Fruit fly (Drosophila melanogaster): Measurements from ENCODE around the gene CG5399.

DNA sequence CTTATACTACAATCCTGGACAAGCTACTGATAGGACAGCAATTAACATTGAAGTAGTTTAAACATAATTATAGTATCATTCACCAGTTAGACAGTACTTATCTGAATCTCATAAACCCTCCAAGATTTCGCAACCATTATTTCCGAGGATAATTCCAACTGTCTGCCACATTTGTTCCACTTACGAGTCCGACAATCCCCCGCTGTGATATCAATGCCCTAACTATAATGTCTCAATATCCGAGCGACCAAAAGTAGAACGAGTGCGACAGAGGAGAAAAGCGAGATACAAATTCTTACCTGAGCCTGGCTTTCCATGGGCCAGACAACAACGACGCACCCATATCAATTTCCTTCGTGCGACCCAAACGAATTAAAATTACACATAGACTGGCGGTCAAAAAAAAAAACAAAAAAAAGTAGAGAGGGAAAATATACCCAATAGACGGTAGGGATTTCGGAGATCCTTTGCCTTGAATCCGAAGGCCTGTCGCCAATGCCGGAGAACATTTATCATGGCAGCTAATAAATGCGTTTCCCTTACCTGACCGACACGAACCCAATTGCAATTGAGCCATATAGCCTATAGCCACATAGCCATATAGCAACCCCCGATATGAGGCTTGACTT, 26.1 kb upstream of the CG5399 start:
- TF ChIP-seq CG16779 (tag; optimal IDR thresholded peaks at IDR 0.05) (no peak), svp (GFP tag) (no peak), Ets21C (GFP tag; optimal IDR thresholded peaks at IDR 0.05) (no peak), Gug (GFP tag; IDR thresholded peaks at IDR 0.05) (no peak), CG6808 (GFP tag; optimal IDR thresholded peaks at IDR 0.05) (no peak), acj6 (GFP tag; optimal IDR thresholded peaks at IDR 0.05) (no peak)
